Worm (Caenorhabditis elegans): Measurements from ENCODE around the gene B0416.11.

Gene B0416.11

DNA sequence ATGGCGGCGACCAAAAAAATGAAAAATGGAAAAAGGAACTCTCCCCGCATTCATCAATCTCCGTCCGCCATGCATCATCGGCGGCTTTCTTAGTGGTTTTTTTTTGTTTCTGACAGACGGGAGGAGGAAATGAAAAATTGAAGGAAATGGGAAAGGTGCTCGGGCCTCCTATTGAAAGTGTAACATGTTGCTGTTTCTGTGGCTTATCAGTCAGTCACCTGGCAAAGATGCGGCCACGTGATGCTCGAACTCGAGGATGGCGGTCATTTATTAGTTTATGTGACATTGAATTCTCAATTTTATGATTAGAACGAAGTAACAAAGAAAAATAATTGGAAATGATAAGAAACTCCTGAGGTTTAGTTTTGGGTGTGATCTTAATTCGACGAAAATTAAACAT lies 18.3 kb downstream of the B0416.11 start:
- TF ChIP-seq ref-1 (GFP tag; conservative IDR thresholded peaks at IDR 0.05) (no peak), klf-2 (GFP tag; conservative IDR thresholded peaks at IDR 0.05) (no peak), tab-1 (GFP tag; IDR thresholded peaks at IDR 0.05) (no peak), med-1 (GFP tag; optimal IDR thresholded peaks at IDR 0.05; ENCODE audit: insufficient read depth) (no peak), cog-1 (tag; optimal IDR thresholded peaks at IDR 0.05) (no peak), T22C8.4 (GFP tag; IDR thresholded peaks at IDR 0.05) (no peak), ztf-23 (GFP tag; IDR thresholded peaks at IDR 0.05) (no peak), flt-1 (GFP tag; IDR thresholded peaks at IDR 0.05) (no peak), ztf-29 (GFP tag; IDR thresholded peaks at IDR 0.05) (no peak)

DNA sequence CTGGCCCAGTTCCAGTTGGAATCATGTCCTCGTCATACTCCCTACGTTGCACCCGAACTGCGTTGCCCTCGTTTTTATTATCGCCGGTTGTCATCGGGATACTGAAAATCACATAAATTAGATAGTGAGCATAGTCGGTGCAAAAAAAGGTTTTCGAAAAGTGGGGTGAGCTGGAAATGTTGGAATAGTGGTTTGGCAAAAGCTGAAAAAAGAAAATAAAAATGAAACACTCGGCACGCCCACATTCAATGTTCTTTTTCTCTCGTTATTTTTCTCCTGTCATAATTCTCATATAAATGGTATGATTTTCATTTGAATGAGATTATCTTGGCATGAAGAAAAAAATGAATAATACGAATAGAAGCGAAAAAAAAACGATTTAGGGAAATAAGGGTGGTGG lies 18.7 kb downstream of the B0416.11 start, which contains the start of gene F18G5.6:
TSS of gene F18G5.6 (minus strand) at position 101 of the 400 bp plus-strand sequence.
- TF ChIP-seq ztf-23 (GFP tag; IDR thresholded peaks at IDR 0.05), result no peak
- TF ChIP-seq tab-1 (GFP tag; IDR thresholded peaks at IDR 0.05), result no peak
- no peak for TF ChIP-seq ztf-29 (GFP tag; IDR thresholded peaks at IDR 0.05)
- TF ChIP-seq med-1 (GFP tag; optimal IDR thresholded peaks at IDR 0.05; ENCODE audit: insufficient read depth), result no peak
- no peak for TF ChIP-seq flt-1 (GFP tag; IDR thresholded peaks at IDR 0.05)
- no peak for TF ChIP-seq klf-2 (GFP tag; conservative IDR thresholded peaks at IDR 0.05)
- no peak for TF ChIP-seq T22C8.4 (GFP tag; IDR thresholded peaks at IDR 0.05)
- TF ChIP-seq cog-1 (tag; optimal IDR thresholded peaks at IDR 0.05), result no peak
- no peak for TF ChIP-seq ref-1 (GFP tag; conservative IDR thresholded peaks at IDR 0.05)

DNA sequence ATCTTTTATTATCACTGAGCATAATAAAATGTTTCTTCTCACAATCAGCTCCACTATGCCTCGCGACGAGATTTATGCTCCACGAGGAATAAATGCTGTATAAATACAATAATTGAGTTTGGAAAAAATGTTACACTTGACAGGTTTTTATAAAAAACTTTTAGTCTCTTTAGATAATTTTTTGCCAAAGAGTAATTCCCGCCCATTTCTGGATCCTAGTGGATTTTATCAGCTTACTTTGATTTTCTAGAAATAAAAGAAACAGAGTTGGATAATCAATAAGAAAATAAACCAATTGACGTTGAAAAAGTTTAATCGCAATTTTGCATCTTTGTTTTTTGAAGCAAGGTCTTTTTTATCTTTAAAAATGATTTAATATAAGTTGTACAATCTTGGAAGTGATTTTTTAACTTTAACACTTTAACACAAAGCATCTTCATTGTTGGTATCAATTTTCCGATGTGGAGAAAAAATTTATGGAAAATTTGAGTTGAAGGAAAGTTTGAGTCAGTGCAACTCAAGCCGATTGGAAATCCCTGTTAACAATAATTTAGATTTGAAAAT lies 21.2 kb downstream of the B0416.11 start:
- no peak for TF ChIP-seq ztf-23 (GFP tag; IDR thresholded peaks at IDR 0.05)

DNA sequence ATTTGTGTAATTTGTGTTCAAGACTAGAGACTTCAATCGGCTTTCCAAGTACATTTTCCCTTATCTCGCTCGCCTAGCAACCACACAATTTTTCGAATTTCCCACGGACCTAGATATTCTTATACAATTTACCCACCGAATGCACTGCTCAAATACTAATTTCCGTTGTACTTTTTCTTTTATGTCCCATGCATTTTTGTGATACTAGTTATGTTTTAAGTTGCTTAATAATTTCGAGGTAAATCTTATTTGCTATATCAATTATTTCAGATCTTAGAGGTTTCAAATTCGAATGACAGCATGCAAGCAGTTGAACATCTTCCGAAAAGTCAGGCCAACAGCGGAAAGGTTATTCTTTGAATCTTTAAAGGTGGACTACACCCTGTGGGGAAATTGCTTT lies 23.4 kb downstream of the B0416.11 start, which contains the start of gene F18G5.1:
TSS of gene F18G5.1 (plus strand) at position 301 of the 400 bp plus-strand sequence.
- TF ChIP-seq ztf-23 (GFP tag; IDR thresholded peaks at IDR 0.05), result no peak

DNA sequence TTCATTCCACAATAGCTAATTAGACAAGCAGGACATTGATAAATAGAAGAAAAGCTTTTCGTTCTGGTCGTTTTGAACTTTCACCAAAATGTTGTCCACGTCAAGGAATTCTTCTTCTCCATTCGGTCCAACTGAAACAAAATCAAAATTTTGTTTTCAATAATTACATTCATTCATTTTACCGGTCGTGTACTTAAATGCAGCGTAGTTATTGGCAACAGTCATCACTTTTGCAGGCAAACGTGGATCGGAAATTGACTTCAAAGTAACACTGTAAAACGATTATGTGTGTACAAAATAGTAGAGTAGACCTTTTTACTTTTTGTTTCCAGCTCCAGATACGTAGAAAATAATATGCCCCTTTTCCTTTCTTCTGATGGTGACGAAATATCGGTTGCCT lies 26.9 kb downstream of the B0416.11 start:
- TF ChIP-seq cog-1 (tag; optimal IDR thresholded peaks at IDR 0.05), result no peak
- no peak for TF ChIP-seq ztf-23 (GFP tag; IDR thresholded peaks at IDR 0.05)
- TF ChIP-seq klf-2 (GFP tag; conservative IDR thresholded peaks at IDR 0.05), result no peak
- no peak for TF ChIP-seq med-1 (GFP tag; optimal IDR thresholded peaks at IDR 0.05; ENCODE audit: insufficient read depth)
- no peak for TF ChIP-seq flt-1 (GFP tag; IDR thresholded peaks at IDR 0.05)
- no peak for TF ChIP-seq ref-1 (GFP tag; conservative IDR thresholded peaks at IDR 0.05)
- no peak for TF ChIP-seq ztf-29 (GFP tag; IDR thresholded peaks at IDR 0.05)
- TF ChIP-seq T22C8.4 (GFP tag; IDR thresholded peaks at IDR 0.05), result no peak
- TF ChIP-seq tab-1 (GFP tag; IDR thresholded peaks at IDR 0.05), result no peak

ce11 chrX:9251488-9251887 lies 31.4 kb downstream of the B0416.11 start, which contains the start of gene pes-8:
TSS of gene pes-8 (plus strand) at chrX:9251788.
- TF ChIP-seq med-1 (GFP tag; optimal IDR thresholded peaks at IDR 0.05; ENCODE audit: insufficient read depth), result no peak
- no peak for TF ChIP-seq ref-1 (GFP tag; conservative IDR thresholded peaks at IDR 0.05)
- no peak for TF ChIP-seq klf-2 (GFP tag; conservative IDR thresholded peaks at IDR 0.05)
- no peak for TF ChIP-seq tab-1 (GFP tag; IDR thresholded peaks at IDR 0.05)
- no peak for TF ChIP-seq cog-1 (tag; optimal IDR thresholded peaks at IDR 0.05)

DNA sequence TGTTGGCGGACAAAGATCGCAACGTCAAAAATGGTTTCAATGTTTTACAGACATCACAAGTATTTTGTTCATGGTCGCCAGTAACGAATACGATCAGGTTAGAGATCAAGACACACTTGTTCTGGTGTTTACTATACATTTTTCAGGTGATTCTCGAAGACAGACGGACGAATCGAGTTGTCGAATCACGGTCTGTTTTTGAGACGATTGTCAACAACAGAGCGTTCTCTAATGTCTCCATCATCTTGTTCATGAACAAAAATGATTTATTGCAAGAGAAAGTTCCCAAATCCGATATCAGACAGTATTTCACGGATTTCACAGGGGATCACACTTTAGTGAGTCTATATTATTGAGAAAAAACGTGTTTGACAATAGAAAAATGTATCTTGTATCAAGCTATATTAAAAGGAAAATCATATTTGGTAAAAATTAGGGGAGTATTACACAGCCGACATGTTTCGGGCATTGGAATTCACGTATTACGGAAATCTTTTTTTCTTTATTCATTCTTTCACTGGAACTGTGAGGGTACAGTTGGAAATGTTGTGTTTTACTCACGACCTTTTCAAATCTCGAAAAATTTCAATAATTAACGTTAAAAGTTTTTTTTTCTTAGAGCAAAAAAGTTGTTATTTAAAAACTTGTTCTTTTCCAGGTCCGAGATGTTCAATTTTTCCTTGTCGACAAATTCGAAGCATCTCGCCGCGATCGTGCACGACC lies 34.7 kb downstream of the B0416.11 start:
- TF ChIP-seq ref-1 (GFP tag; conservative IDR thresholded peaks at IDR 0.05) (no peak), T22C8.4 (GFP tag; IDR thresholded peaks at IDR 0.05) (no peak), ztf-23 (GFP tag; IDR thresholded peaks at IDR 0.05) (no peak), tab-1 (GFP tag; IDR thresholded peaks at IDR 0.05) (no peak), ztf-29 (GFP tag; IDR thresholded peaks at IDR 0.05) (no peak), cog-1 (tag; optimal IDR thresholded peaks at IDR 0.05) (no peak), flt-1 (GFP tag; IDR thresholded peaks at IDR 0.05) (no peak), med-1 (GFP tag; optimal IDR thresholded peaks at IDR 0.05; ENCODE audit: insufficient read depth) (no peak), klf-2 (GFP tag; conservative IDR thresholded peaks at IDR 0.05) (no peak)

DNA sequence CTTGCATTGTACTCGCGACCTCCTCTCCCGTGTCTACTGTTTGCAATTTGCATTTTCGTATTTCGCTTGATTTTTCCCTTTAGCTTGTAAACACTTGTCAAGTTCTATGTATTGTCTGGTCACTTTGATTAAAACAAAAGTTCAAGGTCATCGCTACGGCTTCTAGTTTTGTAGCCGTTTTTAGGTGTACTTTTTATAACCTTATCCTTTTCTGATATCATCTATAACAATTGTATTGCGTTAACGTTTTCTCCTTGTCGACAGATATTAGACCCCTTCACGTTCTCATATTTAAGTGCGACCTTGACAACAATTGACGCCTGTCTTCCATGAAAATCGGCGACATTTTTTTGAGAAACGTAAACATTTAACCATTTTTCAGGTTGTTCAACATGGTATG lies 36.3 kb downstream of the B0416.11 start:
- TF ChIP-seq flt-1 (GFP tag; IDR thresholded peaks at IDR 0.05) (no peak), klf-2 (GFP tag; conservative IDR thresholded peaks at IDR 0.05) (no peak), cog-1 (tag; optimal IDR thresholded peaks at IDR 0.05) (no peak), ztf-29 (GFP tag; IDR thresholded peaks at IDR 0.05) (no peak)

ce11 chrX:9243257-9243656 lies 39.7 kb downstream of the B0416.11 start, which contains the start of gene gpa-12:
TSS of gene gpa-12 (plus strand) at chrX:9243557.
- TF ChIP-seq klf-2 (GFP tag; conservative IDR thresholded peaks at IDR 0.05) (no peak), ztf-23 (GFP tag; IDR thresholded peaks at IDR 0.05) (no peak), med-1 (GFP tag; optimal IDR thresholded peaks at IDR 0.05; ENCODE audit: insufficient read depth) (no peak), cog-1 (tag; optimal IDR thresholded peaks at IDR 0.05) (no peak), ref-1 (GFP tag; conservative IDR thresholded peaks at IDR 0.05) (no peak), ztf-29 (GFP tag; IDR thresholded peaks at IDR 0.05) (no peak), flt-1 (GFP tag; IDR thresholded peaks at IDR 0.05) (no peak), tab-1 (GFP tag; IDR thresholded peaks at IDR 0.05) (no peak), T22C8.4 (GFP tag; IDR thresholded peaks at IDR 0.05) (no peak)

ce11 chrX:9242123-9242522 lies 40.8 kb downstream of the B0416.11 start, which contains the start of gene lgc-4:
TSS of gene lgc-4 (minus strand) at chrX:9242223.
- no peak for TF ChIP-seq med-1 (GFP tag; optimal IDR thresholded peaks at IDR 0.05; ENCODE audit: insufficient read depth)
- no peak for TF ChIP-seq ref-1 (GFP tag; conservative IDR thresholded peaks at IDR 0.05)
- no peak for TF ChIP-seq T22C8.4 (GFP tag; IDR thresholded peaks at IDR 0.05)
- no peak for TF ChIP-seq ztf-23 (GFP tag; IDR thresholded peaks at IDR 0.05)

All from whole organism, midembryonic.